Fruit fly (Drosophila melanogaster): ENCODE measurements around the gene Mpi.
A peak's percentile ranks its signal among the peaks of the same experiment; 100 is the strongest.

Gene Mpi

DNA sequence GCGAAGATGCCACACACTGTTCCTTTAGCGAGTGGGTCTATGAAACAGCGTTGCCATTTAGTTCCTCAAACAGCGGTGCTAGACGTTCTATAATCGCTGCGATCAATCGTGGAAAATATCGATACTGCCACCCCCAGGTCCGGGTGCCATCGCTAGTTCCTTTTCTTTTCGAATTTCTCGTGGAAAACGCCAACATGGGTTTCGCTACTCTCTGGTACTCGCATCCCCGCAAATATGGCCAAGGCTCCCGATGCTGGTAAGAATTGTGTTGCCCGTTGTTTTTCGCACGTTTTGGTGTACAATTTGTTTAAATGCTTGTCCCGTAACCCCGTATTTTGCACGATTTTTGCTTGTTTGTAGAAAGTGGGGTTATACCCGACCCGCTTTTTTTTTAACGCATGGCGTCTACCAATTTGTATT is 18.5 kb downstream of the Mpi start, which contains the start of gene RpS29 (continued):
- TF ChIP-seq sug (tag; optimal IDR thresholded peaks at IDR 0.05) (peak; percentile 89), CG4820 (GFP tag; optimal IDR thresholded peaks at IDR 0.05) (peak; percentile 52), CoRest (tag; optimal IDR thresholded peaks at IDR 0.05) (peak; percentile 63), CG1647 (GFP tag; optimal IDR thresholded peaks at IDR 0.05) (peak; percentile 84), CG15514 (GFP tag; optimal IDR thresholded peaks at IDR 0.05) (peak; percentile 95), D19B (GFP tag; optimal IDR thresholded peaks at IDR 0.05) (no peak), CG7271 (tag; optimal IDR thresholded peaks at IDR 0.05) (peak; percentile 60), z (GFP tag; IDR thresholded peaks at IDR 0.05) (no peak), trem (tag; optimal IDR thresholded peaks at IDR 0.05) (peak; percentile 92), CG14965 (GFP tag; optimal IDR thresholded peaks at IDR 0.05; ENCODE audit: borderline replicate concordance) (peak; percentile 21), Dp (GFP tag; optimal IDR thresholded peaks at IDR 0.05) (peak; percentile 99), CG8359 (GFP tag; optimal IDR thresholded peaks at IDR 0.05; ENCODE audit: borderline replicate concordance) (no peak), Neu2 (GFP tag; optimal IDR thresholded peaks at IDR 0.05; ENCODE audit: borderline replicate concordance) (peak; percentile 56), rib (GFP tag; IDR thresholded peaks at IDR 0.05) (peak; percentile 52; the same call in 1 of the 2 replicates), CG1233 (GFP tag; optimal IDR thresholded peaks at IDR 0.05) (peak; percentile 60), CG12071 (GFP tag; optimal IDR thresholded peaks at IDR 0.05) (peak; percentile 72), ase (GFP tag; IDR thresholded peaks at IDR 0.05) (peak; percentile 65; the same call in 2 of the 3 replicates), yki (optimal IDR thresholded peaks at IDR 0.05) (no peak), Max (GFP tag; optimal IDR thresholded peaks at IDR 0.05) (peak; percentile 76), Eip74EF (GFP tag; optimal IDR thresholded peaks at IDR 0.05) (peak in 1 of 2 experiments; percentile 69), CG33213 (GFP tag; optimal IDR thresholded peaks at IDR 0.05) (peak; percentile 94), CG34422 (GFP tag; IDR thresholded peaks at IDR 0.05) (peak; percentile 89), Nf-YB (GFP tag; optimal IDR thresholded peaks at IDR 0.05) (peak; percentile 49), CG6791 (GFP tag; IDR thresholded peaks at IDR 0.05; ENCODE audit: partially characterized antibody) (peak; percentile 97), cg (GFP tag; optimal IDR thresholded peaks at IDR 0.05) (no peak), H15 (GFP tag; IDR thresholded peaks at IDR 0.05) (peak; percentile 68; the same call in 1 of the 3 replicates), Hand (GFP tag; optimal IDR thresholded peaks at IDR 0.05) (peak; percentile 62), usp (GFP tag; optimal IDR thresholded peaks at IDR 0.05) (no peak), CG6813 (GFP tag; optimal IDR thresholded peaks at IDR 0.05) (peak; percentile 82), CG9817 (tag; optimal IDR thresholded peaks at IDR 0.05) (peak; percentile 83), CG9437 (GFP tag; optimal IDR thresholded peaks at IDR 0.05) (no peak), mam (GFP tag; optimal IDR thresholded peaks at IDR 0.05) (peak; percentile 92), ro (GFP tag; IDR thresholded peaks at IDR 0.05) (peak; percentile 54; the same call in 1 of the 2 replicates), E2f2 (GFP tag; IDR thresholded peaks at IDR 0.05) (peak; percentile 100), CG6683 (GFP tag; optimal IDR thresholded peaks at IDR 0.05) (peak; percentile 73), H2.0 (GFP tag; IDR thresholded peaks at IDR 0.05) (peak; percentile 74), inv (GFP tag; IDR thresholded peaks at IDR 0.05; ENCODE audit: partially characterized antibody) (peak; percentile 92), CG18476 (GFP tag; optimal IDR thresholded peaks at IDR 0.05) (peak; percentile 18), sd (tag; optimal IDR thresholded peaks at IDR 0.05) (peak; percentile 44), Med (GFP tag) (peak; percentile 99), psq (GFP tag; optimal IDR thresholded peaks at IDR 0.05) (peak; percentile 50), fru (optimal IDR thresholded peaks at IDR 0.05) (no peak), CG4707 (GFP tag; optimal IDR thresholded peaks at IDR 0.05) (no peak), CG14667 (GFP tag; IDR thresholded peaks at IDR 0.05) (peak; percentile 54; the same call in 1 of the 2 replicates), crol (GFP tag; IDR thresholded peaks at IDR 0.05) (no peak), CG31224 (GFP tag; IDR thresholded peaks at IDR 0.05) (no peak), gcm (GFP tag; optimal IDR thresholded peaks at IDR 0.05) (peak; percentile 74), zfh2 (GFP tag; optimal IDR thresholded peaks at IDR 0.05) (peak; percentile 87), tna (GFP tag; IDR thresholded peaks at IDR 0.05; ENCODE audit: partially characterized antibody) (peak; percentile 86), CG9876 (GFP tag; optimal IDR thresholded peaks at IDR 0.05) (peak; percentile 91)

Data from whole organism, embryonic.